Worm (Caenorhabditis elegans) whole organism, young adult: ENCODE measurements around the gene toca-1.

Source experiments
- D2030.7 ChIP-seq: fragments of 200-800 bp; sonication (Bioruptor generic); IDR thresholded peaks from 2 replicates; pipeline ENCODE4 v1.3.6; 2022; ENCODE audit warnings: missing genetic modification reagents, missing genetic modification characterization, missing compliant biosample characterization
- F23B12.7 ChIP-seq: sonication (generic microtip); optimal IDR thresholded peaks from 2 replicates; lab custom pipeline; 2017; ENCODE audit warnings: missing genetic modification characterization, mild to moderate bottlenecking, missing compliant biosample characterization, antibody characterized with exemption, moderate library complexity; ENCODE audit not compliant: insufficient read depth
- F55B11.4 ChIP-seq: sonication (generic microtip); optimal IDR thresholded peaks from 2 replicates; lab custom pipeline; 2016; ENCODE audit warnings: missing compliant biosample characterization, missing genetic modification characterization, borderline replicate concordance; ENCODE audit not compliant: insufficient read depth
- Y56A3A.18 ChIP-seq: fragments of 200-800 bp; sonication (Bioruptor generic); IDR thresholded peaks from 2 replicates; pipeline ENCODE4 v1.3.6; 2022; ENCODE audit warnings: missing genetic modification reagents, missing genetic modification characterization, missing compliant biosample characterization
- aptf-2 ChIP-seq: fragments of 200-800 bp; sonication (Bioruptor generic); conservative IDR thresholded peaks from 2 replicates; pipeline ENCODE4 v1.3.6; 2022; ENCODE audit warnings: missing genetic modification reagents, missing genetic modification characterization, missing compliant biosample characterization
- attf-5 ChIP-seq: fragments of 200-800 bp; sonication (Bioruptor generic); optimal IDR thresholded peaks from 2 replicates; lab custom pipeline; 2018; ENCODE audit warnings: mild to moderate bottlenecking, missing genetic modification characterization, missing compliant biosample characterization
- bed-2 ChIP-seq: fragments of 200-800 bp; sonication (Bioruptor generic); IDR thresholded peaks from 2 replicates; pipeline ENCODE4 v1.3.6; 2022; ENCODE audit warnings: missing genetic modification reagents, missing genetic modification characterization, missing compliant biosample characterization
- ccch-3 ChIP-seq: fragments of 200-800 bp; sonication (Bioruptor generic); optimal IDR thresholded peaks from 2 replicates; lab custom pipeline; 2018; ENCODE audit warnings: mild to moderate bottlenecking, missing genetic modification characterization, missing compliant biosample characterization
- cebp-1 ChIP-seq, 2 experiments: fragments of 200-800 bp in 1 of 2; sonication (Bioruptor generic) in 1 of 2; sonication (generic microtip) in 1 of 2; IDR thresholded peaks in 1 of 2; optimal IDR thresholded peaks in 1 of 2; 2 replicates each; pipeline versions ENCODE4 v1.3.6 to Lab custom; 2017 to 2022; ENCODE audit warnings: missing compliant biosample characterization in 2 of 2, missing genetic modification characterization in 2 of 2, mild to moderate bottlenecking in 1 of 2, missing genetic modification reagents in 1 of 2, moderate library complexity in 1 of 2
- cebp-2 ChIP-seq: fragments of 200-800 bp; sonication (Bioruptor generic); IDR thresholded peaks from 2 replicates; pipeline ENCODE4 v1.3.6; 2022; ENCODE audit warnings: missing genetic modification characterization, missing compliant biosample characterization
- ceh-100 ChIP-seq: fragments of 200-800 bp; sonication (Bioruptor generic); IDR thresholded peaks from 2 replicates; pipeline ENCODE4 v1.3.6; 2022; ENCODE audit warnings: missing genetic modification reagents, missing genetic modification characterization, missing compliant biosample characterization
- ceh-91 ChIP-seq: fragments of 200-800 bp; sonication (Bioruptor generic); IDR thresholded peaks from 2 replicates; pipeline ENCODE4 v1.3.6; 2022; ENCODE audit warnings: missing genetic modification reagents, missing genetic modification characterization, missing compliant biosample characterization
- efl-1 ChIP-seq: fragments of 150-350 bp; optimal IDR thresholded peaks from 2 replicates; lab custom pipeline; 2014; ENCODE audit warnings: missing biosample characterization, missing genetic modification reagents, missing genetic modification characterization
- egl-44 ChIP-seq: fragments of 200-800 bp; sonication (Bioruptor generic); IDR thresholded peaks from 2 replicates; pipeline ENCODE4 v1.3.6; 2022; ENCODE audit warnings: missing genetic modification reagents, missing genetic modification characterization, missing compliant biosample characterization
- ekl-4 ChIP-seq: fragments of 200-800 bp; sonication (Bioruptor generic); IDR thresholded peaks from 2 replicates; pipeline ENCODE4 v1.3.6; 2022; ENCODE audit warnings: missing genetic modification reagents, missing genetic modification characterization, missing compliant biosample characterization
- hlh-26 ChIP-seq: fragments of 200-800 bp; sonication (Bioruptor generic); conservative IDR thresholded peaks from 2 replicates; pipeline ENCODE4 v1.3.6; 2022; ENCODE audit warnings: missing genetic modification reagents, missing genetic modification characterization, missing compliant biosample characterization
- hrde-1 ChIP-seq: sonication (generic microtip); optimal IDR thresholded peaks from 2 replicates; lab custom pipeline; 2016; ENCODE audit warnings: missing genetic modification characterization, mild to moderate bottlenecking, missing compliant biosample characterization, moderate library complexity, missing genotype, missing genetic modification reagents, borderline replicate concordance
- let-526 ChIP-seq: fragments of 200-800 bp; sonication (Bioruptor generic); IDR thresholded peaks from 2 replicates; pipeline ENCODE4 v1.3.6; 2022; ENCODE audit warnings: missing genetic modification reagents, missing genetic modification characterization, missing compliant biosample characterization
- lin-26 ChIP-seq: fragments of 200-800 bp; sonication (Bioruptor generic); IDR thresholded peaks from 2 replicates; pipeline ENCODE4 v1.3.6; 2022; ENCODE audit warnings: missing genetic modification reagents, missing genetic modification characterization, missing compliant biosample characterization
- madf-8 ChIP-seq: fragments of 200-800 bp; sonication (Bioruptor generic); conservative IDR thresholded peaks from 2 replicates; pipeline ENCODE4 v1.3.6; 2022; ENCODE audit warnings: missing genetic modification reagents, missing genetic modification characterization, missing compliant biosample characterization
- nfya-2 ChIP-seq: fragments of 200-800 bp; sonication (Bioruptor generic); IDR thresholded peaks from 2 replicates; pipeline ENCODE4 v1.3.6; 2022; ENCODE audit warnings: missing genetic modification reagents, missing genetic modification characterization, missing compliant biosample characterization
- nhr-120 ChIP-seq: fragments of 200-800 bp; sonication (Bioruptor generic); IDR thresholded peaks from 2 replicates; pipeline ENCODE4 v1.3.6; 2022; ENCODE audit warnings: missing genetic modification characterization, missing compliant biosample characterization
- nhr-27 ChIP-seq: fragments of 200-800 bp; sonication (Bioruptor generic); optimal IDR thresholded peaks from 2 replicates; lab custom pipeline; 2018; ENCODE audit warnings: mild to moderate bottlenecking, missing genetic modification characterization, moderate library complexity, missing compliant biosample characterization
- rcor-1 ChIP-seq: fragments of 200-800 bp; sonication (Bioruptor generic); IDR thresholded peaks from 2 replicates; pipeline ENCODE4 v1.3.6; 2022; ENCODE audit warnings: missing genetic modification reagents, missing genetic modification characterization, missing compliant biosample characterization
- rpc-1 ChIP-seq, 2 experiments: fragments of 150-350 bp in 1 of 2; sonication (generic microtip) in 1 of 2; optimal IDR thresholded peaks; 2 replicates each; lab custom pipeline; 2014 to 2018; ENCODE audit warnings: missing biosample characterization in 1 of 2, missing genetic modification characterization in 1 of 2, missing genetic modification reagents in 1 of 2, missing genotype in 1 of 2
- snpc-1.3 ChIP-seq: sonication (generic microtip); optimal IDR thresholded peaks from 2 replicates; lab custom pipeline; 2017; ENCODE audit warnings: missing genetic modification characterization, mild to moderate bottlenecking, missing compliant biosample characterization, antibody characterized with exemption, moderate library complexity, missing genotype, missing genetic modification reagents; ENCODE audit not compliant: insufficient read depth
- snpc-4 ChIP-seq, 5 experiments: fragments of 150-350 bp in 1 of 5; sonication (generic microtip) in 4 of 5; optimal IDR thresholded peaks; 2 replicates each; lab custom pipeline; 2014 to 2018; ENCODE audit warnings: missing genetic modification characterization in 5 of 5, missing biosample characterization in 3 of 5, antibody characterized with exemption in 2 of 5, mild to moderate bottlenecking in 2 of 5, missing compliant biosample characterization in 2 of 5, missing genotype in 2 of 5, moderate library complexity in 2 of 5, missing genetic modification reagents in 1 of 5
- zfh-2 ChIP-seq: fragments of 200-800 bp; sonication (Bioruptor generic); conservative IDR thresholded peaks from 2 replicates; pipeline ENCODE4 v1.3.6; 2022; ENCODE audit warnings: missing genetic modification reagents, missing genetic modification characterization, missing compliant biosample characterization
- zim-3 ChIP-seq: sonication (generic microtip); optimal IDR thresholded peaks from 2 replicates; lab custom pipeline; 2017; ENCODE audit warnings: mild to moderate bottlenecking, missing genetic modification characterization, moderate library complexity, missing compliant biosample characterization
- ztf-18 ChIP-seq: sonication (generic microtip); optimal IDR thresholded peaks from 2 replicates; lab custom pipeline; 2016; ENCODE audit warnings: missing genotype, mild to moderate bottlenecking, missing genetic modification characterization, missing compliant biosample characterization
- ztf-6 ChIP-seq: fragments of 200-800 bp; sonication (Bioruptor generic); IDR thresholded peaks from 2 replicates; pipeline ENCODE4 v1.3.6; 2022; ENCODE audit warnings: missing genetic modification reagents, missing genetic modification characterization, missing compliant biosample characterization

The toca-1 gene

ce11 chrX:1476005-1476404, 45.3 kb downstream of the toca-1 start:
- TF ChIP-seq ztf-18 (tag; lab: Kevin White, UChicago) (no peak), lin-26 (0 out of 2 replicates have a peak, but pooled peaks have one; percentile 12), nhr-120 (no peak), madf-8 (0 out of 2 replicates have a peak, but pooled peaks have one; percentile 28), efl-1 (GFP tag; lab: Kevin White, UChicago) (peak; percentile 51), ekl-4 (GFP tag; lab: Robert Waterston, UW) (no peak), F55B11.4 (tag; lab: Kevin White, UChicago) (no peak), D2030.7 (GFP tag; lab: Robert Waterston, UW) (no peak), zfh-2 (peak; percentile 39; the same call in 1 of the 2 replicates), cebp-1 (GFP tag; IDR thresholded peaks at IDR 0.05; lab: Robert Waterston, UW) (no peak), cebp-1 (tag; optimal IDR thresholded peaks at IDR 0.05; lab: Kevin White, UChicago) (peak; percentile 68), nfya-2 (GFP tag; lab: Robert Waterston, UW) (no peak), ceh-91 (GFP tag; lab: Robert Waterston, UW) (no peak)

ce11 chrX:1473794-1474193, 47.5 kb downstream of the toca-1 start:
- TF ChIP-seq rpc-1 (optimal IDR thresholded peaks at IDR 0.05; lab: Kevin White, UChicago) (peak; percentile 16), rpc-1 (tag; optimal IDR thresholded peaks at IDR 0.05; lab: Kevin White, UChicago) (peak; percentile 57), bed-2 (no peak), cebp-1 (GFP tag; IDR thresholded peaks at IDR 0.05; lab: Robert Waterston, UW) (no peak), cebp-1 (tag; optimal IDR thresholded peaks at IDR 0.05; lab: Kevin White, UChicago) (peak; percentile 67), ceh-100 (no peak)

ce11 chrX:1472880-1473279, 48.4 kb downstream of the toca-1 start, which contains the start of gene D1005.5:
Gene D1005.5, minus strand, starts transcription at chrX:1472980.
- TF ChIP-seq cebp-1 (GFP tag; IDR thresholded peaks at IDR 0.05; lab: Robert Waterston, UW) (no peak), cebp-1 (tag; optimal IDR thresholded peaks at IDR 0.05; lab: Kevin White, UChicago) (peak; percentile 22), ccch-3 (GFP tag; lab: Kevin White, UChicago) (no peak)

- no peak for TF ChIP-seq hlh-26 (GFP tag; lab: Robert Waterston, UW)
- TF ChIP-seq egl-44 (GFP tag; lab: Robert Waterston, UW), result no peak
- TF ChIP-seq bed-2, result no peak
- TF ChIP-seq Y56A3A.18 (GFP tag; lab: Robert Waterston, UW), result no peak
- no peak for TF ChIP-seq snpc-4 (GFP tag; optimal IDR thresholded peaks at IDR 0.05; lab: Kevin White, UChicago)
- TF ChIP-seq snpc-4 (tag; optimal IDR thresholded peaks at IDR 0.05; lab: Kevin White, UChicago), result peak in 2 of 4 experiments; percentile 78 to 81
- no peak for TF ChIP-seq madf-8
- no peak for TF ChIP-seq let-526
- no peak for TF ChIP-seq cebp-1 (GFP tag; IDR thresholded peaks at IDR 0.05; lab: Robert Waterston, UW)
- peak; percentile 73 for TF ChIP-seq cebp-1 (tag; optimal IDR thresholded peaks at IDR 0.05; lab: Kevin White, UChicago)
- TF ChIP-seq nhr-27 (tag; lab: Kevin White, UChicago), result no peak
Measured at ce11 chrX:1471232-1471631, 50.1 kb downstream of the toca-1 start.

- TF ChIP-seq rcor-1, result no peak
- TF ChIP-seq ekl-4 (GFP tag; lab: Robert Waterston, UW), result no peak
- no peak for TF ChIP-seq ceh-100
- no peak for TF ChIP-seq ztf-6 (GFP tag; lab: Robert Waterston, UW)
- TF ChIP-seq F55B11.4 (tag; lab: Kevin White, UChicago), result no peak
- TF ChIP-seq nhr-120, result no peak
- no peak for TF ChIP-seq zim-3 (tag; lab: Kevin White, UChicago)
- no peak for TF ChIP-seq snpc-4 (GFP tag; optimal IDR thresholded peaks at IDR 0.05; lab: Kevin White, UChicago)
- TF ChIP-seq snpc-4 (tag; optimal IDR thresholded peaks at IDR 0.05; lab: Kevin White, UChicago), result no peak
- no peak for TF ChIP-seq snpc-1.3 (tag; lab: Kevin White, UChicago)
- TF ChIP-seq hrde-1 (tag; lab: Kevin White, UChicago), result no peak
- no peak for TF ChIP-seq F23B12.7 (tag; lab: Kevin White, UChicago)
- no peak for TF ChIP-seq aptf-2 (GFP tag; lab: Robert Waterston, UW)
- TF ChIP-seq cebp-2, result no peak
- TF ChIP-seq attf-5 (GFP tag; lab: Kevin White, UChicago), result no peak
Measured at ce11 chrX:1468057-1468456, 53.2 kb downstream of the toca-1 start.
